Worm (Caenorhabditis elegans) whole organism, L3 larva: Measurements from ENCODE around the gene F11G11.15.

Experiments used
- ZK546.5 ChIP-seq: sonication (generic microtip); optimal IDR thresholded peaks from 2 replicates; lab custom pipeline; 2017; ENCODE audit warnings: missing biosample characterization, missing genetic modification characterization
- egl-5 ChIP-seq: fragments of 150-350 bp; optimal IDR thresholded peaks from 2 replicates; lab custom pipeline; 2017; ENCODE audit warnings: missing biosample characterization, missing genetic modification reagents, missing genetic modification characterization, inconsistent platforms
- mdl-1 ChIP-seq: fragments of 150-350 bp; optimal IDR thresholded peaks from 2 replicates; lab custom pipeline; 2014; ENCODE audit warnings: missing biosample characterization, missing genetic modification characterization
- nhr-12 ChIP-seq: fragments of 150-350 bp; optimal IDR thresholded peaks from 2 replicates; lab custom pipeline; 2014; ENCODE audit warnings: missing biosample characterization, missing genetic modification characterization
- nhr-28 ChIP-seq: fragments of 150-350 bp; optimal IDR thresholded peaks from 2 replicates; lab custom pipeline; 2014; ENCODE audit warnings: missing biosample characterization, missing genetic modification characterization
- skn-1 ChIP-seq: fragments of 150-350 bp; optimal IDR thresholded peaks from 2 replicates; lab custom pipeline; 2014; ENCODE audit warnings: missing biosample characterization, missing genetic modification characterization
- unc-62 ChIP-seq: fragments of 150-350 bp; sonication (generic microtip); optimal IDR thresholded peaks from 4 replicates; lab custom pipeline; 2014; ENCODE audit warnings: missing biosample characterization, missing genetic modification reagents, missing genetic modification characterization
- zag-1 ChIP-seq: fragments of 150-350 bp; optimal IDR thresholded peaks from 2 replicates; lab custom pipeline; 2014; ENCODE audit warnings: missing biosample characterization, missing genetic modification characterization

ce11 chrII:4914214-4914613 lies 39.6 kb downstream of the F11G11.15 start, which contains the start of gene R05F9.11:
- TF ChIP-seq nhr-12 (tag; lab: Kevin White, UChicago) (no peak), nhr-28 (tag; lab: Kevin White, UChicago) (no peak), unc-62 (GFP tag; lab: Kevin White, UChicago) (no peak), ZK546.5 (tag; lab: Kevin White, UChicago) (no peak), egl-5 (tag; lab: Kevin White, UChicago) (no peak), skn-1 (no peak), zag-1 (tag; lab: Kevin White, UChicago) (no peak), mdl-1 (tag; lab: Kevin White, UChicago) (no peak)
